Worm (Caenorhabditis elegans) whole organism, L1 larva: Measurements from ENCODE around the gene pax-2.

ENCODE experiments used
- ama-1 ChIP-seq: fragments of 150-350 bp; optimal IDR thresholded peaks from 2 replicates; lab custom pipeline; 2014
- ceh-82 ChIP-seq, 3 experiments: fragments of 150-350 bp in 1 of 3; sonication (generic microtip) in 2 of 3; optimal IDR thresholded peaks; 2 replicates each; lab custom pipeline; 2014 to 2017; ENCODE audit warnings: missing biosample characterization in 3 of 3, missing genetic modification characterization in 3 of 3
- hlh-17 ChIP-seq: fragments of 200-800 bp; sonication (Bioruptor generic); optimal IDR thresholded peaks from 2 replicates; lab custom pipeline; 2018; ENCODE audit warnings: missing genetic modification characterization, mild to moderate bottlenecking, missing compliant biosample characterization, moderate library complexity, borderline replicate concordance
- mab-9 ChIP-seq: fragments of 200-800 bp; sonication (Bioruptor generic); IDR thresholded peaks from 2 replicates; pipeline ENCODE4 v1.3.6; 2022; ENCODE audit warnings: missing genetic modification reagents, missing genetic modification characterization, missing compliant biosample characterization
- nhr-237 ChIP-seq: fragments of 150-350 bp; optimal IDR thresholded peaks from 2 replicates; lab custom pipeline; 2014; ENCODE audit warnings: missing biosample characterization, missing genetic modification characterization
- nhr-76 ChIP-seq: sonication (generic microtip); optimal IDR thresholded peaks from 2 replicates; lab custom pipeline; 2017; ENCODE audit warnings: missing biosample characterization, missing genetic modification characterization
- pag-3 ChIP-seq: sonication (generic microtip); optimal IDR thresholded peaks from 2 replicates; lab custom pipeline; 2017; ENCODE audit warnings: missing genetic modification characterization, mild to moderate bottlenecking, missing compliant biosample characterization, antibody characterized with exemption, borderline replicate concordance; ENCODE audit not compliant: insufficient read depth
- pqm-1 ChIP-seq: sonication (generic microtip); optimal IDR thresholded peaks from 3 replicates; lab custom pipeline; 2017; ENCODE audit warnings: missing biosample characterization, missing genetic modification characterization
- snpc-4 ChIP-seq: fragments of 150-350 bp; optimal IDR thresholded peaks from 2 replicates; lab custom pipeline; 2014; ENCODE audit warnings: missing biosample characterization, missing genetic modification characterization
- unc-130 ChIP-seq: fragments of 150-350 bp; optimal IDR thresholded peaks from 2 replicates; lab custom pipeline; 2017; ENCODE audit warnings: missing biosample characterization, missing genetic modification characterization, inconsistent platforms
- vab-15 ChIP-seq: sonication (generic microtip); optimal IDR thresholded peaks from 2 replicates; lab custom pipeline; 2017; ENCODE audit warnings: missing genotype, mild to moderate bottlenecking, missing genetic modification characterization, missing compliant biosample characterization
- zag-1 ChIP-seq: fragments of 150-350 bp; optimal IDR thresholded peaks from 2 replicates; lab custom pipeline; 2014; ENCODE audit warnings: missing biosample characterization, missing genetic modification characterization

ce11 chrIV:4209084-4209483 is 4.9 kb upstream of the pax-2 start:
- TF ChIP-seq vab-15, result no peak
- no peak for TF ChIP-seq unc-130 (tag; lab: Kevin White, UChicago)
- TF ChIP-seq ama-1, result no peak
- no peak for TF ChIP-seq pag-3 (tag; lab: Kevin White, UChicago)
- TF ChIP-seq ceh-82 (tag; optimal IDR thresholded peaks at IDR 0.05; lab: Kevin White, UChicago), result no peak
- no peak for TF ChIP-seq nhr-237 (tag; lab: Kevin White, UChicago)
- TF ChIP-seq pqm-1 (tag; lab: Kevin White, UChicago), result no peak
- TF ChIP-seq mab-9 (GFP tag; lab: Robert Waterston, UW), result no peak
- no peak for TF ChIP-seq hlh-17
- TF ChIP-seq snpc-4 (tag; lab: Kevin White, UChicago), result no peak
- TF ChIP-seq zag-1 (tag; lab: Kevin White, UChicago), result no peak
- no peak for TF ChIP-seq nhr-76
